Fruit fly (Drosophila melanogaster) whole organism, prepupa: ENCODE measurements around the gene loco.
A peak's percentile ranks its signal among the peaks of the same experiment; 100 is the strongest.

Experiments used
- Blimp-1 ChIP-seq: fragments of 200-800 bp; sonication (Bioruptor generic); optimal IDR thresholded peaks from 3 replicates; lab custom pipeline; 2017; ENCODE audit warnings: missing biosample characterization, missing genetic modification characterization, mild to moderate bottlenecking, moderate library complexity, missing genetic modification reagents
- CG10631 ChIP-seq: fragments of 200-800 bp; sonication (Bioruptor generic); optimal IDR thresholded peaks from 2 replicates; lab custom pipeline; 2016; ENCODE audit warnings: missing biosample characterization, missing genetic modification characterization
- CG11762 ChIP-seq: fragments of 200-800 bp; sonication (Bioruptor generic); optimal IDR thresholded peaks from 3 replicates; lab custom pipeline; 2016; ENCODE audit warnings: missing biosample characterization, missing genetic modification characterization; ENCODE audit not compliant: insufficient read depth
- CG11902 ChIP-seq: fragments of 200-800 bp; sonication (Bioruptor generic); optimal IDR thresholded peaks from 3 replicates; lab custom pipeline; 2016; ENCODE audit warnings: missing biosample characterization, missing genetic modification characterization
- CG15336 ChIP-seq: fragments of 200-800 bp; sonication (Bioruptor generic); IDR thresholded peaks from 2 replicates; pipeline ENCODE4 v1.3.6; 2022; ENCODE audit warnings: missing biosample characterization, missing genetic modification characterization
- CG1621 ChIP-seq: fragments of 200-800 bp; sonication (Bioruptor generic); optimal IDR thresholded peaks from 3 replicates; lab custom pipeline; 2018; ENCODE audit warnings: missing biosample characterization, mild to moderate bottlenecking, missing genetic modification characterization
- CG16779 ChIP-seq: fragments of 200-800 bp; sonication (Bioruptor generic); optimal IDR thresholded peaks from 3 replicates; lab custom pipeline; 2017; ENCODE audit warnings: missing biosample characterization, mild to moderate bottlenecking, missing genetic modification characterization
- CG3032 ChIP-seq: fragments of 200-800 bp; optimal IDR thresholded peaks from 2 replicates; lab custom pipeline; 2019; ENCODE audit warnings: missing biosample characterization, mild to moderate bottlenecking, missing genetic modification characterization, moderate library complexity
- CG31627 ChIP-seq: fragments of 200-800 bp; sonication (Bioruptor generic); optimal IDR thresholded peaks from 3 replicates; lab custom pipeline; 2016; ENCODE audit warnings: missing biosample characterization, missing genetic modification characterization
- CG34406 ChIP-seq: fragments of 200-800 bp; sonication (Bioruptor generic); optimal IDR thresholded peaks from 3 replicates; lab custom pipeline; 2016; ENCODE audit warnings: missing biosample characterization, missing genetic modification characterization
- CG3919 ChIP-seq: fragments of 200-800 bp; sonication (Bioruptor generic); optimal IDR thresholded peaks from 3 replicates; lab custom pipeline; 2016; ENCODE audit warnings: missing biosample characterization, missing genetic modification characterization
- CG4318 ChIP-seq: fragments of 200-800 bp; sonication (Bioruptor generic); optimal IDR thresholded peaks from 3 replicates; lab custom pipeline; 2017; ENCODE audit warnings: missing biosample characterization, mild to moderate bottlenecking, missing genetic modification characterization
- CG6163 ChIP-seq: fragments of 200-800 bp; sonication (Bioruptor generic); IDR thresholded peaks from 3 replicates; pipeline ENCODE4 v1.3.6; 2022; ENCODE audit warnings: missing biosample characterization, missing genetic modification characterization
- CG6792 ChIP-seq: fragments of 200-800 bp; sonication (Bioruptor generic); optimal IDR thresholded peaks from 3 replicates; lab custom pipeline; 2016; ENCODE audit warnings: missing biosample characterization, missing genetic modification characterization
- CG6808 ChIP-seq: fragments of 200-800 bp; sonication (Bioruptor generic); optimal IDR thresholded peaks from 3 replicates; lab custom pipeline; 2017; ENCODE audit warnings: missing biosample characterization, missing genetic modification characterization, mild to moderate bottlenecking, moderate library complexity, missing genetic modification reagents
- CG8119 ChIP-seq: fragments of 200-800 bp; sonication (Bioruptor generic); IDR thresholded peaks from 3 replicates; pipeline ENCODE4 v1.3.6; 2022; ENCODE audit warnings: missing biosample characterization, missing genetic modification characterization
- CG8319 ChIP-seq: fragments of 200-800 bp; sonication (Bioruptor generic); optimal IDR thresholded peaks from 3 replicates; lab custom pipeline; 2016; ENCODE audit warnings: missing biosample characterization, missing genetic modification characterization
- Eip75B ChIP-seq: fragments of 200-800 bp; sonication (Bioruptor generic); optimal IDR thresholded peaks from 3 replicates; lab custom pipeline; 2016; ENCODE audit warnings: missing biosample characterization, missing genetic modification characterization
- Eip78C ChIP-seq: fragments of 200-800 bp; sonication (Bioruptor generic); peaks from one replicate; lab custom pipeline; 2016; ENCODE audit warnings: missing biosample characterization, missing genetic modification characterization
- Eip93F ChIP-seq: fragments of 200-800 bp; sonication (Bioruptor generic); optimal IDR thresholded peaks from 2 replicates; lab custom pipeline; 2016; ENCODE audit warnings: missing biosample characterization, mild to moderate bottlenecking, missing genetic modification characterization
- Ets21C ChIP-seq: fragments of 200-800 bp; sonication (Bioruptor generic); optimal IDR thresholded peaks from 3 replicates; lab custom pipeline; 2016; ENCODE audit warnings: missing biosample characterization, missing genetic modification characterization
- Gug ChIP-seq: fragments of 200-800 bp; sonication (Bioruptor generic); IDR thresholded peaks from 2 replicates; pipeline ENCODE4 v1.3.6; 2022; ENCODE audit warnings: missing biosample characterization, missing genetic modification characterization
- Hr38 ChIP-seq: sonication (Bioruptor generic); optimal IDR thresholded peaks from 2 replicates; lab custom pipeline; 2016; ENCODE audit warnings: missing biosample characterization, missing genetic modification characterization
- Hr39 ChIP-seq: fragments of 200-800 bp; sonication (Bioruptor generic); optimal IDR thresholded peaks from 2 replicates; lab custom pipeline; 2016; ENCODE audit warnings: missing biosample characterization, missing genetic modification characterization
- Hr4 ChIP-seq: fragments of 200-800 bp; sonication (Bioruptor generic); optimal IDR thresholded peaks from 3 replicates; lab custom pipeline; 2016; ENCODE audit warnings: missing biosample characterization, missing genetic modification characterization
- Met ChIP-seq: fragments of 200-800 bp; sonication (Bioruptor generic); optimal IDR thresholded peaks from 3 replicates; lab custom pipeline; 2016; ENCODE audit warnings: missing biosample characterization, missing genetic modification characterization
- OdsH ChIP-seq: fragments of 200-800 bp; sonication (Bioruptor generic); optimal IDR thresholded peaks from 3 replicates; lab custom pipeline; 2016; ENCODE audit warnings: missing biosample characterization, missing genetic modification characterization
- Smox ChIP-seq: fragments of 200-800 bp; sonication (Bioruptor generic); optimal IDR thresholded peaks from 3 replicates; lab custom pipeline; 2016; ENCODE audit warnings: missing biosample characterization, missing genetic modification characterization
- Sox14 ChIP-seq: fragments of 200-800 bp; sonication (Bioruptor generic); optimal IDR thresholded peaks from 3 replicates; lab custom pipeline; 2016; ENCODE audit warnings: missing biosample characterization, missing genetic modification characterization
- achi ChIP-seq: fragments of 200-800 bp; sonication (Bioruptor generic); optimal IDR thresholded peaks from 3 replicates; lab custom pipeline; 2016; ENCODE audit warnings: missing biosample characterization, missing genetic modification characterization
- acj6 ChIP-seq: fragments of 200-800 bp; sonication (Bioruptor generic); optimal IDR thresholded peaks from 3 replicates; lab custom pipeline; 2016; ENCODE audit warnings: missing biosample characterization, missing genetic modification characterization
- dac ChIP-seq: fragments of 200-800 bp; sonication (Bioruptor generic); optimal IDR thresholded peaks from 2 replicates; lab custom pipeline; 2017; ENCODE audit warnings: missing biosample characterization, mild to moderate bottlenecking, missing genetic modification characterization
- dsx ChIP-seq: fragments of 200-800 bp; optimal IDR thresholded peaks from 3 replicates; lab custom pipeline; 2019; ENCODE audit warnings: missing biosample characterization, mild to moderate bottlenecking, missing genetic modification characterization, moderate library complexity; ENCODE audit not compliant: poor library complexity, severe bottlenecking
- esn ChIP-seq: fragments of 200-800 bp; sonication (Bioruptor generic); optimal IDR thresholded peaks from 2 replicates; lab custom pipeline; 2016; ENCODE audit warnings: missing biosample characterization, mild to moderate bottlenecking, missing genetic modification characterization, moderate library complexity
- fd59A ChIP-seq: fragments of 200-800 bp; sonication (Bioruptor generic); optimal IDR thresholded peaks from 2 replicates; lab custom pipeline; 2017; ENCODE audit warnings: missing biosample characterization, mild to moderate bottlenecking, missing genetic modification characterization, missing genetic modification reagents
- fd85E ChIP-seq: fragments of 200-800 bp; sonication (Bioruptor generic); optimal IDR thresholded peaks from 3 replicates; lab custom pipeline; 2016; ENCODE audit warnings: missing biosample characterization, missing genetic modification characterization
- fkh ChIP-seq: fragments of 200-800 bp; sonication (Bioruptor generic); optimal IDR thresholded peaks from 3 replicates; lab custom pipeline; 2017; ENCODE audit warnings: missing biosample characterization, mild to moderate bottlenecking, missing genetic modification characterization, moderate library complexity
- lz ChIP-seq: fragments of 200-800 bp; sonication (Bioruptor generic); optimal IDR thresholded peaks from 3 replicates; lab custom pipeline; 2016; ENCODE audit warnings: missing biosample characterization, missing genetic modification characterization
- pdm3 ChIP-seq: fragments of 200-800 bp; sonication (Bioruptor generic); optimal IDR thresholded peaks from 3 replicates; lab custom pipeline; 2016; ENCODE audit warnings: missing biosample characterization, missing genetic modification characterization
- salr ChIP-seq, 2 experiments: fragments of 200-800 bp; sonication (Bioruptor generic); optimal IDR thresholded peaks; 3 replicates each; lab custom pipeline; 2016 to 2018; ENCODE audit warnings: missing biosample characterization in 2 of 2, missing genetic modification characterization in 2 of 2, mild to moderate bottlenecking in 1 of 2
- spab ChIP-seq: fragments of 200-800 bp; sonication (Bioruptor generic); optimal IDR thresholded peaks from 2 replicates; lab custom pipeline; 2017; ENCODE audit warnings: missing biosample characterization, mild to moderate bottlenecking, missing genetic modification characterization, missing genetic modification reagents
- ss ChIP-seq, 2 experiments: fragments of 200-800 bp; sonication (Bioruptor generic); optimal IDR thresholded peaks; 2 replicates in 1 of 2; 3 replicates in 1 of 2; lab custom pipeline; 2017 to 2018; ENCODE audit warnings: mild to moderate bottlenecking in 2 of 2, missing biosample characterization in 2 of 2, missing genetic modification characterization in 2 of 2, moderate library complexity in 1 of 2
- topi ChIP-seq: fragments of 200-800 bp; sonication (Bioruptor generic); optimal IDR thresholded peaks from 3 replicates; lab custom pipeline; 2016; ENCODE audit warnings: missing biosample characterization, missing genetic modification characterization
- vri ChIP-seq: fragments of 200-800 bp; sonication (Bioruptor generic); optimal IDR thresholded peaks from 3 replicates; lab custom pipeline; 2016; ENCODE audit warnings: missing biosample characterization, mild to moderate bottlenecking, missing genetic modification characterization

Gene loco

DNA sequence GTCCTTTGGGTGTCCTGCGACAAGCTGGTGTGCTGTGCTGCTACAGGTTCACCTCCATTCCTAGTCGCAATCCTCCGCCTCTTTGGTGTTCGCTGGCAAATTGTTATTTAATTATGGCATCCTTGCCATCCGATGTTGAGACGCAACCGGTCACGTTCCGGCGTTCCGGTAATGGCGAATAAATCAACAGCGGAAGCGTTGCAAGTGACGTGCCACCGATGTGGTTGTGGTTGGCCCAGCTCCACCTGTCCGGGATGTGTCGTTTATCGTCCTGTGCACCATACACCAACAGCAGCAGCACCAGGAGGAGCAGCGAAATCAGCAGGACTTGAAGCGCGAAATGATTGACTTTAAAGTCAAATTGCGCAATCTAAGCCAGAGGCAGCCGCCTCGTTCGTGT is 10.7 kb upstream of the loco start:
- TF ChIP-seq acj6 (GFP tag; lab: Kevin White, UChicago) (no peak), achi (GFP tag; lab: Kevin White, UChicago) (no peak), CG6792 (GFP tag; lab: Kevin White, UChicago) (no peak), dsx (no peak), CG11902 (GFP tag; lab: Kevin White, UChicago) (no peak), CG16779 (tag; lab: Kevin White, UChicago) (no peak), Sox14 (GFP tag; lab: Kevin White, UChicago) (no peak), Hr4 (GFP tag; lab: Kevin White, UChicago) (no peak), Blimp-1 (GFP tag; lab: Kevin White, UChicago) (no peak), OdsH (GFP tag; lab: Kevin White, UChicago) (no peak), Eip78C (GFP tag; lab: Kevin White, UChicago) (no peak), ss (GFP tag; optimal IDR thresholded peaks at IDR 0.05; lab: Kevin White, UChicago) (no peak), CG6808 (GFP tag; lab: Kevin White, UChicago) (no peak), CG3919 (GFP tag; lab: Kevin White, UChicago) (no peak), CG6163 (GFP tag; lab: Robert Waterston, UW) (no peak), vri (GFP tag; lab: Kevin White, UChicago) (no peak), spab (no peak), CG34406 (GFP tag; lab: Kevin White, UChicago) (no peak), fd59A (no peak)
- TF ChIP-seq, all 60 proteins: peak for 0

DNA sequence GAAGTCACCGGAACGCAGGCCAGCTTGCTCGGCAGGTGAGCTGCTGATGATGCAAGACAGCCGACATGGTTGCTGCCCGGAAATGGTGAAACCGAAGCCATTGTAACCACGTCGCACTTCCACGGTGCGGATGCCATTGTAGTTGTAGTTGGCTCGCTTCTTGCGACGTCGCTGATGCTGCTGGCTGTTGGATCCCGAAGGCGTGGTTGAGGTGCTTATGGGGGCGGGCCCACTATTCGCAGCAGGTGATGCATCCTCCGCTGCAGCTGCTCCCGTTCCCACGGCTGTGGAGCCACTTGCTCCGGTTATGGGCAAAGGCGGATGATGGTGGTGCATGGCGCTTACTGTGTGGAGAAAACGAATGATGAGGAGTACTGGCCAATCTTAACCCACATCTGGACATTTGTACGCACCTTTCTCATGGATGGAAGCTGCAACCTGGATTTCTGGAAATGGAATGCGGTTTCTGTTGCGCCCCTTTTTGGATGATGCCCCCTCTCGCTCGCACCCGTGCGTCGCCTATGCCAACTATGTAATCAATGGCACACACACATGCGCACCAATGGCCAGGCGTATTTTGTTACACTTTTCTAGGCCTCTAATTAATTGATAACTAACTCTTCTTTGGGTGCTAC is 466 bp downstream of the loco start:
- TF ChIP-seq CG10631 (GFP tag; lab: Kevin White, UChicago) (no peak), CG8319 (no peak)

DNA sequence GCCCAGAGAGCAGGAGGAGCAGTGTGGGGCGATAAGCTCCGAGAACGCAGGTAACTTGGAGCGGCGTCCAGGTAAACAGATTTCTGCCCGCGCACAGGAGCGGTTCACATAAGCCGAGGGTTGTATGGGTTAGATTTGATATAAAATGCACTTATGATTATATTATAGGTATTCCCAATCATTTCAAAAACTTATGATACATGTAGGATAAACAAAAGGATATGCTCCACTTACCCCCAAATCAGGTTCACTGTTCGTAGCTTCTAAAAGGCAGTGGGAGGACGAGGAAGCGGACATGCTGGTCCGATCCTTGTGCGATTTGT is 2.7 kb downstream of the loco start:
- no peak for TF ChIP-seq Eip93F (GFP tag; lab: Kevin White, UChicago)
- no peak for TF ChIP-seq pdm3
- peak; percentile 16 for TF ChIP-seq topi (GFP tag; lab: Kevin White, UChicago)
- TF ChIP-seq Smox (GFP tag; lab: Kevin White, UChicago): peak; percentile 30
- no peak for TF ChIP-seq CG3032 (tag; lab: Kevin White, UChicago)
- TF ChIP-seq CG31627: peak; percentile 30
- no peak for TF ChIP-seq OdsH (GFP tag; lab: Kevin White, UChicago)
- no peak for TF ChIP-seq spab
- TF ChIP-seq esn (GFP tag; lab: Kevin White, UChicago): peak; percentile 4
- no peak for TF ChIP-seq CG15336 (GFP tag; lab: Robert Waterston, UW)
- TF ChIP-seq fd85E: no peak
- TF ChIP-seq Gug (GFP tag; lab: Robert Waterston, UW): no peak
- TF ChIP-seq CG4318 (GFP tag; lab: Kevin White, UChicago): no peak
- no peak for TF ChIP-seq CG6163 (GFP tag; lab: Robert Waterston, UW)
- no peak for TF ChIP-seq CG11762 (GFP tag; lab: Kevin White, UChicago)
- TF ChIP-seq Ets21C (GFP tag; lab: Kevin White, UChicago): no peak
- TF ChIP-seq CG11902 (GFP tag; lab: Kevin White, UChicago): peak; percentile 63
- peak; percentile 35 for TF ChIP-seq Met (GFP tag; lab: Kevin White, UChicago)
- peak; percentile 74 for TF ChIP-seq Sox14 (GFP tag; lab: Kevin White, UChicago)
- no peak for TF ChIP-seq achi (GFP tag; lab: Kevin White, UChicago)
- TF ChIP-seq CG8119 (GFP tag; lab: Robert Waterston, UW): no peak
- no peak for TF ChIP-seq CG10631 (GFP tag; lab: Kevin White, UChicago)
- TF ChIP-seq vri (GFP tag; lab: Kevin White, UChicago): no peak
- no peak for TF ChIP-seq salr (GFP tag; optimal IDR thresholded peaks at IDR 0.05; lab: Kevin White, UChicago)
- no peak for TF ChIP-seq Hr38 (GFP tag; lab: Kevin White, UChicago)
- peak; percentile 30 for TF ChIP-seq Hr39 (GFP tag; lab: Kevin White, UChicago)
- TF ChIP-seq fkh (GFP tag; lab: Kevin White, UChicago): peak; percentile 12
- no peak for TF ChIP-seq Eip75B
- no peak for TF ChIP-seq CG1621 (tag; lab: Kevin White, UChicago)
- TF ChIP-seq dac (GFP tag; lab: Kevin White, UChicago): no peak
- TF ChIP-seq lz (GFP tag; lab: Kevin White, UChicago): peak; percentile 10
